Worm (Caenorhabditis elegans) whole organism, dauer: ENCODE data around the gene Y62H9A.12.

Experiments
- unc-62 ChIP-seq: sonication (generic microtip); optimal IDR thresholded peaks from 2 replicates; lab custom pipeline; 2017; ENCODE audit warnings: missing biosample characterization, missing genetic modification reagents, missing genetic modification characterization

Gene Y62H9A.12

DNA sequence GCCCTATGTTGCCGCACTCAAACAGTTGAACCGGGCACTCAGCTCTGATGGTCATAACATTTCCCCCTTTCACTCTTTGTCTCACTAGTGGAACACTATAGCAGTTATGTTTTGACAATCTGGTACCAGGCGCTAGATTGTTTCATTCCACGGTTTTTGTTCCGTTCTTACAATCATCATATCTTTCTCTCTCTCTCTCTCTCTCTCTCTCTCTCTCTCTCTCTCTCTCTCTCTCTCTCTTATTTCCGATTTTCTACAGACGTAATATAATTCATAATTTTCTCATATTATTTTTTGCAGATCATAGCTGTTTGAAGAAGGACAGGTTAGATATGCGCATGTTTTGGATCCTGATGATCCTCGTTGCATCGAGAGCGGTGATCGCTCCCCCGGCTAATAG lies at the start of gene Y62H9A.12:
TSS of gene Y62H9A.12 (plus strand) at position 301 of the 400 bp plus-strand sequence.
- no peak for TF ChIP-seq unc-62 (GFP tag; lab: Kevin White, UChicago)

DNA sequence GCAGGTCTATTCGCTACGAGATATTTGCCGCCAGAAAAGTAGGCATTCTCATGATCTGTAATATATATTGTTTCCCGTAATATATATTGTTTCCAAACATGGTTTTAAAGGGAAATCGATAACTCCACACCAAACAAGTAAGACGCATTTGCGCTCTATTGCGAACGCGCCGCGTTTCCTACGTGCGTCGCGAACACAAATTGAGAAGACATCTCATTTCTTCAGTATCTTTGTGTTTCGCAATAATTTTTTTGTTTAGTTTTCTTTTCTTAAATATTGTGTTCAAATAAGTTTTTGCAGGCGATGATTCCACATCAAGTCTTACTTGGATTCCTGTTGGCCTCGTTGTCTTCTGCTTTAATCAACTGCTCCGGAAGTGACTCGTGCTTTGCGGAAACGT lies 48.8 kb upstream of the Y62H9A.12 start, which contains the start of gene F54F7.6:
TSS of gene F54F7.6 (plus strand) at position 301 of the 400 bp plus-strand sequence.
- no peak for TF ChIP-seq unc-62 (GFP tag; lab: Kevin White, UChicago)

DNA sequence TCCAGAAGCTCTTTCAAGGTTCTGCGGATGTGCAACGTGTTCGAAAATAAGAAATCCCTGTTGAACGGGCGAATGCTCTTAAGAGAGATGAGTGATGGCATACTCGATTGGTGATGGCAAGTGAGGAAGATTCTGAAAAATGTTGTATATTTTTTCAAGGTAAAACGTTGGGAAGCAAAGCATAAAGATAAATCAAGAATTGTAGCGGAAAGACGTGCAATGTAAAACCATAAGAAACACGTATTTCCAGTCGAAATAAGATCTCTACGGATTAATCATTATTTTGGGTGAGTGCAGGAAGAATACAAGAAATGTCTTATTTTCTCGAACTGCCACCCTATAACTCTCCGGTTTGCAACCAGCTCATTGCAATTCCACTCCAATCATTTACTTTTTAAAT lies 44.7 kb upstream of the Y62H9A.12 start, which contains the start of gene dot-1.2:
TSS of gene dot-1.2 (minus strand) at position 101 of the 400 bp plus-strand sequence.
- no peak for TF ChIP-seq unc-62 (GFP tag; lab: Kevin White, UChicago)

DNA sequence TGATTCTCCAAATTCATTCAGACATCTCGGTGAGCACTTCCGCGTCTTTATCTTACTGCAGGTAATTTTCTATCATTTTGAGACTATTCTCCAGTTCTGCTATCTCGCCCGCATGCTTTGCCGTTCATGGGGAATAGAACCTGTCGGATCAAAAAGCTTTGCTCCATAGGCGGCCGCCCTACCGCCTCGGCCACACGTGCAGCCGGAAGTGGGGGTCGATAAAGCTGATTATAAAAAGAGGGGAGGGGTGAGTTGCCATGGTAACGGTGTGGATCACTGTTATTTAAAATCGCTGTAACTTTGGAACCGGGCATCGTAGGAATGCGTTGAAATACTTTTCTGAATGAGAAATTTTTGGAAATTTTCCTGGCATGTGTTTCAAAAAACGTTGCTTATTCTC lies 43.5 kb upstream of the Y62H9A.12 start:
- no peak for TF ChIP-seq unc-62 (GFP tag; lab: Kevin White, UChicago)

DNA sequence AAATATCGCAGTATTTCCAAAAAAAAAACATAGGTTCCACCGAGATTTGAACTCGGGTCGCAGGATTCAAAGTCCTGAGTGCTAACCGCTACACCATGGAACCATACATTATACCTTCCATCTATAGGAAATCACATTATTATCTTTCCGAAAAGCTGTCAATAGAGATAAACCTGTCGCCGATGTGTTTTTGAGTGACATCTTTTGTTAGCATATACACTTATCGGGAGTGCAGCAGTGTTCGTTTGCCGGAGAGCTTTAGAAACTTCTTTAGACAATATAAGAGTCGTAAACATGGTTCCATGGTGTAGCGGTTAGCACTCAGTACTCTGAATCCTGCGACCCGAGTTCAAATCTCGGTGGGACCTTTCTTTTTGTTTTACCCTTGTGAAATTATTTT lies 41.7 kb upstream of the Y62H9A.12 start:
- no peak for TF ChIP-seq unc-62 (GFP tag; lab: Kevin White, UChicago)

DNA sequence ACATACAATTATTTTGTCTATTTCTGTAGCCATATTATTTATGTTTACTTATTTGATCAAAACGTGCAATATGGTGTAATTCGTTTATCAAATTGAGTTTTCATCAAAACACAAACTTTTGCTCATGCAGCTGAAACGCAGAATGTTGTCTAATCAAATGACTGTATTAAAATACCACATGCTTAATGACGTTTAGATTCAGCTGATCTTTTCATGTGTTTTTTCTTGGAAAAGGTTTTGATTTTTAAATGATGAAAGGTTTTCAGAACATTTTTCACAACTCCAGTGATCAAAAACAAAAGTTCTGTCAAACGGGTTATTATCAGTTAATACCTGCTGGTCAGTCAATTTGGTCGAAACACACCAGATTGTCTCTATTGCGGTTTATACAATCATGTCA lies 38.7 kb upstream of the Y62H9A.12 start, which contains the start of gene Y62H9A.1:
TSS of gene Y62H9A.1 (plus strand) at position 282 of the 400 bp plus-strand sequence.
- no peak for TF ChIP-seq unc-62 (GFP tag; lab: Kevin White, UChicago)

DNA sequence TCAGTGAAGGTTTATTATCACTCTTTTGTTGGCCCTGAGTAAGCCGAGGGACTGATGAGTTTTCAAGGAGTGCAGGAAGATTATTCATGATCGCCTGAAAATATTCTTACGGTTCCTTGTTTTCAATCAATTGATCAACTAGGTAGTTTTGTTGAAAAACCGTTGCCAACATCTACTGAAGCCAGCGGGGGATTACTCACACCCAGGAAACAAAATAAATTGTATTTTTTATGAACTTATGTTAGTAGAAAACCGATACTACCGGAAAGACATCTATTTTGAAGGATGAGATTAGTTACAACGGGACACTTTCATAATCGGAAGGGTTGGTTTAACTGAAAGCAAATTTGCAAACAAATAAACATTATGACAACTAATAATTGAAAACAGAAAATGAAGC lies 35.8 kb upstream of the Y62H9A.12 start, which contains the start of gene Y62H9A.2:
TSS of gene Y62H9A.2 (minus strand) at position 101 of the 400 bp plus-strand sequence.
- no peak for TF ChIP-seq unc-62 (GFP tag; lab: Kevin White, UChicago)

DNA sequence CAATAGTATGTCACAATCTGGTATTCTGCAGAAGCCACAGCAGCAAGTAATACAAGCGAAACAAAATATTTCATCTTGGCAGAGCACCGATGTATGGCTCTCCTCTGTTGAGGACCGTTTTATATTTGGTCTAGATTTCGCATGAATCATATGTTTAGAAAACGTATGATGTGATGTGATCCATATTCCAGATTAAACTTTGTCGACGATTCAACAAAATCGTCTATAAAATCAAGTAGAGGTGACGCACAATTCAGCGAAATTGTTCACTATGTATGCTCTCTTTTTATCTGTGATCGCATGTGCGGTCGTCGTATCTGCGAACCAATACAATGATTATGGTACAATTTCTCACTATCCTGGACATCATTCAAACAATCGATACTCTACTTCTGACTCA lies 34.1 kb upstream of the Y62H9A.12 start, which contains the start of the genes Y62H9A.3 and Y62H9A.4:
TSS of gene Y62H9A.3 (minus strand) at position 101 of the 400 bp plus-strand sequence.
TSS of gene Y62H9A.4 (plus strand) at position 256 of the 400 bp plus-strand sequence.
- TF ChIP-seq unc-62 (GFP tag; lab: Kevin White, UChicago): no peak

DNA sequence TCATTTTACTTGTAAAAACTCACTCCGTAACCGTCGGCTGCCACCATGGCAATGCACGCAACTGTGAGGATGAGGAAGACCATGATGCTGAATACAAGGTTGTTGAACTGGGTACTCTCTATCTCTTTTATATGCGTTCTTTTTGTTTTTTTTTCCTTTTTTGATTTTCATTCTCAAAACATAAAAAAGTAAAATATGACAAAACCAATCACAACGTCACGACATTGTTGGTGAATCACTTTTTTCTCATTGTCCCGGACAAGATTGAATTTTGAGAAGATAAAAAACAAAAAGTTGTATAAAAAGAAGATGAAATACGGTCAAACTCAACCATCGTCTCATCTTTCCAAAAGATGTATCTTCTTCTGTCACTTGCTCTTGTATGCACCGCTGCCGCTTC lies 31.1 kb upstream of the Y62H9A.12 start, which contains the start of the genes Y62H9A.5 and ule-5:
TSS of gene Y62H9A.5 (minus strand) at position 101 of the 400 bp plus-strand sequence.
TSS of gene ule-5 (plus strand) at position 328 of the 400 bp plus-strand sequence.
- no peak for TF ChIP-seq unc-62 (GFP tag; lab: Kevin White, UChicago)

DNA sequence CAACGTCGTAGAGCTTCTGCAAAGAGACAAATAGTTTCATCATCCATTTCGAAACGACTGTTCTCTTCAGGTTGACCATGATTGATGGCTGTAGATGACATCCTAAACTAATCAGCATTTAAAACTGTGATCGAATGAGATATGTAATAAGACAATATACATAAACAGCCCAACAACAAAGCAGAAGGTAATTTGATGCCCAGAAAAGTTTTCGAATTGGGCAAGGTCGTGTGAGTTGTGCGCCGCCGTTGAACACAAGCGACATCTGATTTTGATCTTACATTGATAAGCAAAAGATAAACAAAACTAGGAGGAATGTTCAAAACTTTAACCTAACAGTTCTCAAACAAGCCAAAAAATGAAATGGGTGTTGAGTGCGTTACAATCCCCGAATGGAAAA lies 28.3 kb upstream of the Y62H9A.12 start, which contains the start of gene Y62H9A.7:
TSS of gene Y62H9A.7 (minus strand) at position 101 of the 400 bp plus-strand sequence.
- no peak for TF ChIP-seq unc-62 (GFP tag; lab: Kevin White, UChicago)

DNA sequence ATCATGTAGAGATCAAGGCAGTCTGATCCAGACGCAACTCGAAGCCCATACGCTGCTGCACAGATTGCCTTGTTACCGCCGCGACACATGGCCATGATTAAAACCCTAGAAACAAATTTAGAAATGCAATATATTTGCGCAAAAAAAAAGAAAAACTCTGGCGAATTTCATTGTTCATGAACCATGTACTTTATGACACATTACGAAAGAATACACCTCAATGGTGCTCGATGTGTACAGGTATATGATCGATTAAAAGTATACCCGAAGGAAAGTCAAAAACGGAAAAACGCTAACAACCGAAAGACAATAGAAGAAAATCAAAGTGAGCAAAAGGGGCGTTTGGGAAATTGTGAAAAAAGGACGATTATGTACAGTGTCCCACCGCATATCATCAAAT lies 21.6 kb upstream of the Y62H9A.12 start, which contains the start of gene Y62H9A.8:
TSS of gene Y62H9A.8 (minus strand) at position 101 of the 400 bp plus-strand sequence.
- no peak for TF ChIP-seq unc-62 (GFP tag; lab: Kevin White, UChicago)

DNA sequence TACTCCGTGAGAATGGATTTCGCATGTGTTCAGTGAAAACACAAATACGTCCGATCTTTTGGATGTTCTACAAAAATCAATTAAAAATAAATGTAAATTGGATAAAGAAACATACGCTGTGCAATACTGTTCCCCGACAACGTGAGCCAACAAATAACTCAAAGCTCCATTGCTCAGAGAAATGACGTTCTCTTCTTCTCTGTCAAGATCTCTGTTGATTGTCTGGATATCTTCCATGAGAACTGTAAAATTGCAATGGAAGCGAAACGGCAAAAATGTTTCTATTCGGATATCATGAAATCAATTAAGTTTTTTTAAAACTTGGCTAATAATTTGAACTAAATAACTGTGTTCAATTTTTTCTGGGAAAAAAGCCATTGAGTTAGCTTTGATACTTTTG lies 17.2 kb upstream of the Y62H9A.12 start:
- TF ChIP-seq unc-62 (GFP tag; lab: Kevin White, UChicago): no peak

DNA sequence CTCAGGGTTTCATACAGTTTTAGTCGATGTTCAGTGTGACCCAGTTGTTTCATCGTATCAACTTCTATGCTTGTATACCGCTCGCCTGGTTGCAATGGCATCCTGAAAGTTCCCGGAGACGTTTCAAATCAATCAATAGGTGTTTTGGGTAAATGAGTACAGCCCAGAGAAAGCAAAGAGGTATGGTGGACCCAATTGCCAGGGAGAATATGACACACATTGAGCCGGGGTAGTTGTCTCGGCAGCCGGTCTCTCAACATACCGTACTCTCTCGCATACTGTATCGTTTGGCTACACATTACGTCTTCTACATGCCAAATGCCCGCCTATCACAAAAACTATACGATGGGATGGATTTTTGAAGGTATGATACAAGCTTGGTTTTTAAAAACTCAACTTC lies 15.9 kb upstream of the Y62H9A.12 start, which contains the start of gene Y62H9A.9:
TSS of gene Y62H9A.9 (minus strand) at position 101 of the 400 bp plus-strand sequence.
- TF ChIP-seq unc-62 (GFP tag; lab: Kevin White, UChicago): no peak

DNA sequence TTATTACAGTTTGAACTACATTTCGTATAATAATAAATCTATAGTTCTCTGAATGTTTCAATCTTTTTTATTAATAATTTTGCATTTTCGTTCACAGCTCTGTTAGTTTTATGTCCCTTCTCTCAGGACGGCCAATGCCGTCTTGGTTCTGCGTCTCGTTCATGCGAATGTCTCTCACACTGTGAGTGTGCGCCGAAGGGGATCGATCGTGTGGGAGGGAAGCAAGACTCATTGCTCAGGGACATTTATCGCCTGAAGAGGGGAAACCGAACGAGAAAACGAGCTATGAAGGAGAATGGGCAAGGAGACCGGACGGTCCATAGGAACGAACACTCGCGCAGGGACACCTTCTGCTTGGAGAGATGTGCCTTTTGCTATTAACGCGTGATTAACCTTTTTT lies 14.9 kb upstream of the Y62H9A.12 start:
- no peak for TF ChIP-seq unc-62 (GFP tag; lab: Kevin White, UChicago)

DNA sequence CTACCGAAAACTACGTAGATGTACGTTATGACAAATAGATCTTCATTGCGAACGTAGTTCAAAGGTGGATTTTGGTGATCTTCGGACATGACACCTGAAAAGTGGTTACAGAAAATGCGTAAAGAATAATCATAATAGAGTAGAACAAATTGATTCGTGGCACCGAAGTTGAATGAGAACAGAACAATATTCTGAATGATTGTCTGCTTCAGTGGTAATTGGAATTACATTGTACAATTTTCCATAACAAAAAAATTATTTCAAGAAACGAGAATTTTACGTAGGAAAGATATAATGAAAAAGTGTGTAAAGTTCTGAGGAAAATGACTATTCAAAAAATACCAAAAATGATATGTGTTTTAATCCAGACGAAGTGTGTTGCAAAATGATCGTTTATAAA lies 11.3 kb upstream of the Y62H9A.12 start, which contains the start of gene Y62H9A.10:
TSS of gene Y62H9A.10 (minus strand) at position 101 of the 400 bp plus-strand sequence.
- no peak for TF ChIP-seq unc-62 (GFP tag; lab: Kevin White, UChicago)

DNA sequence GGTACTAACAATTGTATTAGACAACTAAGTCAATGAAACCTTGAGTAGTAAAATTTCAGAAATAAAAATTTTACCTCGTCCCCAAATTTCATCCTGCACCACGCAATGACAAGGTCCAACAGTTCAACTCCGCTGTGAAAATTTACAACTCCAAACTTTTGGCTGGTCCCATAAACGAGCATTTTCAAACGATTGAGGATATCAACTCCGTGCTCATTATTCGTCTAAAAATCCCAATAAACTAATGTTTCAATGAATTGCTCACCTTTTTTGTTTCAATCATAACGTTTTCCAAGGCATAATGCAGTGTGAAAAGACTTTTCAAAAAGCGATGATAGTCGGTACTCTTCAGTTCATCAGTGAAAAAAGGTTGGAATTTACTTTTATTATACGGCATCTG lies 7.3 kb upstream of the Y62H9A.12 start:
- no peak for TF ChIP-seq unc-62 (GFP tag; lab: Kevin White, UChicago)

DNA sequence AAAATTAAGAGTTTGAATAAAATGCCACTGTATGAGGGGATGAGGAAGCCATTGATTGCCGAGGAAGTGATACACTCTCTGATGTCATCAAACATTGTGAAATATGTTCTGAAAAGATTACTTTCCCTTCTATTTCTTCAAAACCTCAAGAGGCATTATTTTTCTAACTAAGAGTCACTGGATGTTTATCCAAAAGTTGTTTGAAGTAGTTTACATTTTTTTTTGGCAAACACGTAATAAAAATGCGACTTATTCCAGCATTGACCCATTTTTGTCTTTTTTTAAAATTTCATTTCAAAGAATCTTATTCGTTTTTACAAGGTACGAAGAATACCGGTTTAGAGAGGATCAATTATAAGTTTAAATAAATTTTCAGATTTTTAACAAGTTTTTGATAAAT lies 6.7 kb upstream of the Y62H9A.12 start, which contains the start of gene Y62H9A.11:
TSS of gene Y62H9A.11 (minus strand) at position 101 of the 400 bp plus-strand sequence.
- no peak for TF ChIP-seq unc-62 (GFP tag; lab: Kevin White, UChicago)
